Fruit fly (Drosophila melanogaster) S2 (cell line): ENCODE measurements around the gene CG18284.

ENCODE experiments used
- CG8478 ChIP-seq: fragments of >200 bp; optimal IDR thresholded peaks from 2 replicates; lab custom pipeline; 2018
- CTCF ChIP-seq, 2 experiments: fragments of >200 bp; optimal IDR thresholded peaks; 2 replicates each; lab custom pipeline; 2018

- TF ChIP-seq CTCF (optimal IDR thresholded peaks at IDR 0.05; lab: Kevin White, UChicago) (no peak), CG8478 (no peak)
These were observed 36.1 kb upstream of the CG18284 start for dm6 chr2L:10607697-10608096.
